Fruit fly (Drosophila melanogaster): ENCODE measurements around the gene Nup93-2.

The Nup93-2 gene

DNA sequence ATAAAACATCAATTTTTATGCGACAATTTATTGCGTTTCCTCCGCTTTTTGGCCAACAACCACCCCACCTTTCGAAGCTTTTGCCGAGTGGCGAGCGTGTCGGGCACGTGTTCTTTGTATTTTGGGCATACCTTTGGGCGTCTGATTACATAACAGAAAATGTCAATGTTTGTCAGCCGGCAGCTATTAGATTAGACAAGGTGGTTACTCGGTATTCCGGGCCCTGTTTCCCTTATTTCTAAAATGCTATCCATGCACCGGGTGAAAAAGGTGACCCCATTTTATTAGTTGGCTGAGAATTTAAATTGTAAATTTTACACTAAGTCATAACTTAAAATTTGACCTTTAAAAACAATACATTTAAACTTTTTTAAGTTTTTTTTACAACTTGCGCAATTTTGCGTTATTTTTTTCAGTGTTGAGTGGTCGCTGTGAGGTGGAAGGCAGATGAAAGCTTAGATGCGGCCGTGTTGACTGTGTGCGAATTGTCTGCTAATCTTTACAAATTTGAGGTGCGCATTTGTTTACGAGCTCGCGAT lies 14.3 kb upstream of the Nup93-2 start (continued):
- TF ChIP-seq Dbx (GFP tag; IDR thresholded peaks at IDR 0.05) (peak; percentile 42; the same call in 1 of the 3 replicates), Ets65A (GFP tag) (peak; percentile 62), CG3407 (GFP tag; optimal IDR thresholded peaks at IDR 0.05) (no peak), B-H2 (GFP tag; optimal IDR thresholded peaks at IDR 0.05) (no peak), Fer3 (tag; optimal IDR thresholded peaks at IDR 0.05) (peak; percentile 40), CG11456 (GFP tag; IDR thresholded peaks at IDR 0.05) (0 out of 3 replicates have a peak, but pooled peaks have one; percentile 31), Dp (GFP tag; optimal IDR thresholded peaks at IDR 0.05) (no peak), CG2678 (tag; optimal IDR thresholded peaks at IDR 0.05) (peak; percentile 39), CG11085 (GFP tag; IDR thresholded peaks at IDR 0.05) (no peak), CG3281 (GFP tag; optimal IDR thresholded peaks at IDR 0.05) (peak; percentile 31), NK7.1 (GFP tag; optimal IDR thresholded peaks at IDR 0.05) (no peak), CG9932 (GFP tag; IDR thresholded peaks at IDR 0.05) (0 out of 2 replicates have a peak, but pooled peaks have one; percentile 15), CG16863 (GFP tag; optimal IDR thresholded peaks at IDR 0.05) (no peak), CG12744 (GFP tag; optimal IDR thresholded peaks at IDR 0.05) (no peak), zen (tag; optimal IDR thresholded peaks at IDR 0.05) (no peak), dysf (GFP tag; IDR thresholded peaks at IDR 0.05) (0 out of 3 replicates have a peak, but pooled peaks have one; percentile 16), Blimp-1 (GFP tag; optimal IDR thresholded peaks at IDR 0.05) (peak; percentile 22), Xrp1 (GFP tag; IDR thresholded peaks at IDR 0.05) (no peak), CG10321 (GFP tag; IDR thresholded peaks at IDR 0.05) (no peak), CG32532 (GFP tag; IDR thresholded peaks at IDR 0.05) (peak; percentile 39; the same call in 1 of the 2 replicates), gem (tag; optimal IDR thresholded peaks at IDR 0.05) (peak; percentile 0), hb (GFP tag; IDR thresholded peaks at IDR 0.05; ENCODE audit: partially characterized antibody) (no peak), CG6854 (GFP tag; optimal IDR thresholded peaks at IDR 0.05) (no peak), CG15696 (tag; optimal IDR thresholded peaks at IDR 0.05) (no peak), Nf-YB (GFP tag; optimal IDR thresholded peaks at IDR 0.05) (no peak), CG9215 (GFP tag; IDR thresholded peaks at IDR 0.05) (no peak), CG15011 (GFP tag; optimal IDR thresholded peaks at IDR 0.05) (peak; percentile 39), Oaz (GFP tag; IDR thresholded peaks at IDR 0.05) (no peak), chif (GFP tag; optimal IDR thresholded peaks at IDR 0.05) (peak in 1 of 2 experiments; percentile 4), bsh (GFP tag; optimal IDR thresholded peaks at IDR 0.05) (no peak), prd (optimal IDR thresholded peaks at IDR 0.05) (no peak), prd (GFP tag; IDR thresholded peaks at IDR 0.05) (0 out of 3 replicates have a peak, but pooled peaks have one; percentile 5), gfzf (GFP tag; optimal IDR thresholded peaks at IDR 0.05) (no peak), scrt (GFP tag; optimal IDR thresholded peaks at IDR 0.05) (peak; percentile 28), CG10431 (GFP tag; optimal IDR thresholded peaks at IDR 0.05) (no peak), dmrt99B (tag; optimal IDR thresholded peaks at IDR 0.05) (peak; percentile 20), CG7372 (GFP tag; IDR thresholded peaks at IDR 0.05) (0 out of 2 replicates have a peak, but pooled peaks have one; percentile 8), Hr51 (GFP tag; optimal IDR thresholded peaks at IDR 0.05) (peak in 1 of 2 experiments; percentile 6), Ada2b (GFP tag; IDR thresholded peaks at IDR 0.05) (0 out of 2 replicates have a peak, but pooled peaks have one; percentile 30), cwo (GFP tag; optimal IDR thresholded peaks at IDR 0.05) (peak; percentile 54), CG2120 (GFP tag; optimal IDR thresholded peaks at IDR 0.05) (peak; percentile 35), Sin3A (optimal IDR thresholded peaks at IDR 0.05) (no peak), Atf6 (GFP tag; IDR thresholded peaks at IDR 0.05) (no peak), CG10147 (GFP tag; optimal IDR thresholded peaks at IDR 0.05) (peak; percentile 47), CG16779 (GFP tag; IDR thresholded peaks at IDR 0.05) (no peak), CG17328 (GFP tag; IDR thresholded peaks at IDR 0.05) (no peak), Pdp1 (GFP tag; optimal IDR thresholded peaks at IDR 0.05) (peak in 1 of 2 experiments; percentile 73), Hey (tag; optimal IDR thresholded peaks at IDR 0.05) (peak; percentile 27), CG8281 (tag; optimal IDR thresholded peaks at IDR 0.05) (no peak), Aef1 (GFP tag; IDR thresholded peaks at IDR 0.05) (no peak)

All from whole organism, embryonic.